Worm (Caenorhabditis elegans): ENCODE results near the gene Y116A8C.30.

- peak; percentile 2 for TF ChIP-seq unc-42 (tag; optimal IDR thresholded peaks at IDR 0.05)
- TF ChIP-seq elt-2 (tag; optimal IDR thresholded peaks at IDR 0.05): no peak
Observed at ce11 chrIV:17121058-17121773, 17.7 kb upstream of the Y116A8C.30 start.

Data from whole organism, late embryonic.